Worm (Caenorhabditis elegans) whole organism, L4/young adult: ENCODE results near the gene txt-1.

Source experiments
- W03F9.2 ChIP-seq: fragments of 150-350 bp; optimal IDR thresholded peaks from 2 replicates; lab custom pipeline; 2014; ENCODE audit warnings: missing biosample characterization, missing genetic modification characterization
- dao-5 ChIP-seq: sonication (generic microtip); optimal IDR thresholded peaks from 2 replicates; lab custom pipeline; 2016; ENCODE audit warnings: missing genotype, missing genetic modification characterization, moderate library complexity, missing compliant biosample characterization
- him-1 ChIP-seq: sonication (generic microtip); optimal IDR thresholded peaks from 2 replicates; lab custom pipeline; 2016; ENCODE audit warnings: missing genotype, missing genetic modification reagents, missing genetic modification characterization, missing compliant biosample characterization

Gene txt-1

ce11 chrII:121121-121520 is 15.1 kb downstream of the txt-1 start, which contains the start of gene K10B4.3:
Gene K10B4.3, minus strand, starts transcription at chrII:121221.
- TF ChIP-seq dao-5 = no peak
- no peak for TF ChIP-seq W03F9.2 (tag; lab: Kevin White, UChicago)
- no peak for TF ChIP-seq him-1

DNA sequence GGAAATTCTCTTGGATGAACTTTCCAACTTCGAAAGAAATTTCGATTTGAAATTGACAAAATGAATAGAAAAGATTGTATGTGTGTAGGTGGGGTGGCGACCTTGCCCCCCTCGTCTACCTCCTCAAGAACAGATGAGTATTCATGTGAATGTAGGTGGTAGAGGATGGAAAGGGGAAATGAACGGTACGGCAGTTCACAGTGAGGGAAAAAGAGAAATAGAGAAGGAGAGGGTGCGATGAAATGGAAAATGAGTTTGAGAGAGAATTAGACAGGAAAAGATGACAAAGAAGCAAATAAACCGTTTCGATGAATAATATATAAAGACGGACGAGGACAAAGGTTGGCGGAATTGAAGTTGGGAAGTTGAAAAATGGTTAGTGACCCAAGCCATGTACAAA is 16.0 kb downstream of the txt-1 start:
- TF ChIP-seq him-1 (no peak), W03F9.2 (tag; lab: Kevin White, UChicago) (no peak), dao-5 (no peak)

DNA sequence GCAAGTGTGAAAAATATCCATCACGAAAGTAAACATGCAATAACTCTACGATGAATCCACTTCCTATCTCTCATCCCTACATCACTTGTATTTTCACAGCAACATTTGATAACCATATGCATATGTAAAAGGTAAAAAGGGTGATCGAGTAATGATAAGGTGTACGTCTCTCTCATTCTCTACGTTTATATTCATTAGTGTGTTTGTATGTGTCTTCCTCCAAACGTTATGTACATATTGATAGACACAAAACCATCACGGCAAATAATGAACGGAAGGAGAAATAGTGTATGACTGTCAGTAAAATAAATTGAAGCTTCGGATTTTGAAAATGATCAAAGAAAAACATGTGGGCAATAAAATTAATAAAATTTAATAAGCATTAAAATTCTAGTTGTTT is 16.5 kb downstream of the txt-1 start:
- TF ChIP-seq him-1 = no peak
- TF ChIP-seq dao-5 = no peak
- no peak for TF ChIP-seq W03F9.2 (tag; lab: Kevin White, UChicago)

ce11 chrII:124904-125303 is 18.9 kb downstream of the txt-1 start, which contains the start of gene nmur-2:
Gene nmur-2, minus strand, starts transcription at chrII:125004.
- no peak for TF ChIP-seq him-1
- no peak for TF ChIP-seq W03F9.2 (tag; lab: Kevin White, UChicago)
- TF ChIP-seq dao-5 = no peak

ce11 chrII:128929-129328 is 22.9 kb downstream of the txt-1 start, which contains the start of gene srd-3:
Gene srd-3, minus strand, starts transcription at chrII:129029.
- TF ChIP-seq dao-5 (no peak), him-1 (no peak), W03F9.2 (tag; lab: Kevin White, UChicago) (no peak)

- TF ChIP-seq him-1 (no peak), W03F9.2 (tag; lab: Kevin White, UChicago) (no peak), dao-5 (no peak)
These were observed 23.8 kb downstream of the txt-1 start for ce11 chrII:129770-130169.

- TF ChIP-seq him-1 (no peak), dao-5 (no peak), W03F9.2 (tag; lab: Kevin White, UChicago) (no peak)
These were observed 27.7 kb downstream of the txt-1 start, which contains the start of gene cwn-1 for ce11 chrII:133548-134275. Gene cwn-1, minus strand, starts transcription at chrII:133598.

- TF ChIP-seq W03F9.2 (tag; lab: Kevin White, UChicago) (no peak), him-1 (no peak), dao-5 (no peak)
These were observed 29.2 kb downstream of the txt-1 start, which contains the start of gene K10B4.1 for ce11 chrII:135166-135565. Gene K10B4.1, plus strand, starts transcription at chrII:135466.

DNA sequence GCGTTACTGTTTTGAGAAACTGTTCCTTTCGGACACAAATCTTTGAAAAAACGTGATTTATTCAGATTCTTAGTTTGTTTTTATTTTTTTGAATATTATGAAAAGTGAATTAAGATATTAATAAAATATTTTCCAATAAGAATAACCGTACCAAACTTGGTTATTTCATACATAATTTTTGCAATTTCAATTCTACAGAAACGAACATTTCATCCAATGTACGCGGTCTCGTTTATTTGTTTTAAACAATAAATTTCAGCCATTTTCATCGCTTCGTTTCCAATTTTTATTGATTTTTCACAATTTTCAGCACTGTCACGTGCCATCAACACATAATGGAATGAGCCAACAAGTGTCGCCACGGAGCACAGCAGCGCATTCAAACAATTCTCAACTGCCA is 40.9 kb downstream of the txt-1 start, which contains the start of gene T25D3.4:
T25D3.4 (plus strand) TSS at position 301 of the 400 bp plus-strand sequence.
- TF ChIP-seq him-1 = no peak
- TF ChIP-seq W03F9.2 (tag; lab: Kevin White, UChicago) = no peak
- no peak for TF ChIP-seq dao-5

ce11 chrII:151495-151894 is 45.5 kb downstream of the txt-1 start:
- TF ChIP-seq W03F9.2 (tag; lab: Kevin White, UChicago) (no peak), him-1 (no peak), dao-5 (no peak)

- TF ChIP-seq him-1 (no peak), dao-5 (no peak), W03F9.2 (tag; lab: Kevin White, UChicago) (no peak)
These were observed 46.3 kb downstream of the txt-1 start, which contains the start of gene T25D3.3 for ce11 chrII:152283-152682. Gene T25D3.3, plus strand, starts transcription at chrII:152583.

- TF ChIP-seq W03F9.2 (tag; lab: Kevin White, UChicago) (peak; percentile 90), him-1 (peak; percentile 73), dao-5 (no peak)
These were observed 49.9 kb downstream of the txt-1 start, which contains the start of gene mrpl-28 for ce11 chrII:155904-156303. Gene mrpl-28, minus strand, starts transcription at chrII:156009.
